Worm (Caenorhabditis elegans) whole organism, L2 larva: ENCODE data around the gene umps-1.

Experiments
- Y55F3AM.14 ChIP-seq: fragments of 200-800 bp; sonication (Bioruptor generic); optimal IDR thresholded peaks from 2 replicates; lab custom pipeline; 2018; ENCODE audit warnings: mild to moderate bottlenecking, missing genetic modification characterization, missing compliant biosample characterization
- ZK546.5 ChIP-seq: sonication (generic microtip); optimal IDR thresholded peaks from 2 replicates; lab custom pipeline; 2017; ENCODE audit warnings: missing biosample characterization, missing genetic modification characterization
- dmd-4 ChIP-seq: sonication (generic microtip); optimal IDR thresholded peaks from 2 replicates; lab custom pipeline; 2017; ENCODE audit warnings: missing biosample characterization, missing genetic modification characterization
- egl-27 ChIP-seq: sonication (generic microtip); optimal IDR thresholded peaks from 3 replicates; lab custom pipeline; 2017; ENCODE audit warnings: missing biosample characterization, missing genetic modification reagents, missing genetic modification characterization
- lin-39 ChIP-seq: fragments of 150-350 bp; optimal IDR thresholded peaks from 2 replicates; lab custom pipeline; 2014; ENCODE audit warnings: missing biosample characterization, missing genetic modification reagents, missing genetic modification characterization
- nhr-23 ChIP-seq: fragments of 150-350 bp; optimal IDR thresholded peaks from 2 replicates; lab custom pipeline; 2014; ENCODE audit warnings: missing biosample characterization, missing genetic modification reagents, missing genetic modification characterization
- nhr-77 ChIP-seq: fragments of 150-350 bp; optimal IDR thresholded peaks from 2 replicates; lab custom pipeline; 2014; ENCODE audit warnings: missing biosample characterization, missing genetic modification characterization
- skn-1 ChIP-seq: sonication (generic microtip); optimal IDR thresholded peaks from 2 replicates; lab custom pipeline; 2017; ENCODE audit warnings: missing biosample characterization, missing genetic modification characterization
- unc-55 ChIP-seq: fragments of 150-350 bp; sonication (generic microtip); optimal IDR thresholded peaks from 3 replicates; lab custom pipeline; 2014; ENCODE audit warnings: missing biosample characterization, missing genetic modification reagents, missing genetic modification characterization
- zag-1 ChIP-seq: fragments of 150-350 bp; optimal IDR thresholded peaks from 2 replicates; lab custom pipeline; 2014; ENCODE audit warnings: missing biosample characterization, missing genetic modification characterization
- ztf-4 ChIP-seq: fragments of 150-350 bp; optimal IDR thresholded peaks from 2 replicates; lab custom pipeline; 2014; ENCODE audit warnings: missing biosample characterization, missing genetic modification characterization

ce11 chrIII:10383804-10384203 lies 26.4 kb upstream of the umps-1 start:
- TF ChIP-seq zag-1 (tag; lab: Kevin White, UChicago) = no peak
- TF ChIP-seq ZK546.5 (tag; lab: Kevin White, UChicago) = no peak
- TF ChIP-seq nhr-77 (tag; lab: Kevin White, UChicago) = no peak
- TF ChIP-seq skn-1 (tag; lab: Kevin White, UChicago) = no peak
- no peak for TF ChIP-seq dmd-4 (tag; lab: Kevin White, UChicago)
- TF ChIP-seq Y55F3AM.14 = no peak
- no peak for TF ChIP-seq ztf-4 (tag; lab: Kevin White, UChicago)
- TF ChIP-seq nhr-23 = no peak
- TF ChIP-seq unc-55 (GFP tag; lab: Kevin White, UChicago) = no peak
- TF ChIP-seq lin-39 (tag; lab: Kevin White, UChicago) = no peak
- TF ChIP-seq egl-27 (tag; lab: Kevin White, UChicago) = no peak
